ENCODE assay signal across 2 fruit fly cellular contexts in genomic region chr3R:4989150-4990017, dm6.
A peak's percentile ranks its signal among the peaks of the same experiment; 100 is the strongest.
TF ChIP-seq lines count a peak whose summit lies in the region.

No protein-coding gene starts in this region.

TF ChIP-seq in whole organism, embryonic, 481 proteins besides CTCF, POLR2A, EP300 and RAD21 (continued from another document and continues in another):
- TF ChIP-seq ato (GFP tag; IDR thresholded peaks at IDR 0.05; lab: Robert Waterston, UW; ENCODE audit: partially characterized antibody) (no peak), toy (GFP tag; IDR thresholded peaks at IDR 0.05; lab: Robert Waterston, UW) (no peak), Dek (tag; optimal IDR thresholded peaks at IDR 0.05; lab: Kevin White, UChicago) (no peak), Six4 (GFP tag; optimal IDR thresholded peaks at IDR 0.05; lab: Kevin White, UChicago) (peak; percentile 61), dmrt99B (tag; optimal IDR thresholded peaks at IDR 0.05; lab: Kevin White, UChicago) (peak; percentile 64), seq (GFP tag; IDR thresholded peaks at IDR 0.05; lab: Robert Waterston, UW) (no peak), cg (GFP tag; optimal IDR thresholded peaks at IDR 0.05; lab: Kevin White, UChicago) (no peak), CG15601 (tag; optimal IDR thresholded peaks at IDR 0.05; lab: Kevin White, UChicago) (peak; percentile 50), dm (GFP tag; optimal IDR thresholded peaks at IDR 0.05; lab: Kevin White, UChicago) (peak; percentile 26), CG11085 (GFP tag; IDR thresholded peaks at IDR 0.05; lab: Robert Waterston, UW) (no peak), Trl (optimal IDR thresholded peaks at IDR 0.05; lab: Kevin White, UChicago) (no peak), Trl (GFP tag; optimal IDR thresholded peaks at IDR 0.05; lab: Kevin White, UChicago) (peak; percentile 59), crol (GFP tag; IDR thresholded peaks at IDR 0.05; lab: Robert Waterston, UW) (no peak; the same call in 1 of the 2 replicates), CG17328 (GFP tag; IDR thresholded peaks at IDR 0.05; lab: Robert Waterston, UW) (no peak), NK7.1 (GFP tag; optimal IDR thresholded peaks at IDR 0.05; lab: Kevin White, UChicago) (peak; percentile 5), CG2875 (GFP tag; optimal IDR thresholded peaks at IDR 0.05; lab: Kevin White, UChicago) (peak; percentile 55), dan (GFP tag; IDR thresholded peaks at IDR 0.05; lab: Robert Waterston, UW) (no peak), ham (GFP tag; IDR thresholded peaks at IDR 0.05; lab: Robert Waterston, UW) (no peak), CG15269 (tag; optimal IDR thresholded peaks at IDR 0.05; lab: Kevin White, UChicago) (no peak), Dip3 (GFP tag; optimal IDR thresholded peaks at IDR 0.05; lab: Kevin White, UChicago) (no peak), CG34422 (GFP tag; IDR thresholded peaks at IDR 0.05; lab: Robert Waterston, UW) (no peak), Doc2 (GFP tag; IDR thresholded peaks at IDR 0.05; lab: Robert Waterston, UW) (no peak), CG3726 (GFP tag; IDR thresholded peaks at IDR 0.05; lab: Robert Waterston, UW) (no peak), CG18764 (GFP tag; optimal IDR thresholded peaks at IDR 0.05; lab: Kevin White, UChicago) (no peak), Side (GFP tag; optimal IDR thresholded peaks at IDR 0.05; lab: Kevin White, UChicago) (peak; percentile 18), ttk (GFP tag; IDR thresholded peaks at IDR 0.05; lab: Robert Waterston, UW) (no peak), zf30C (GFP tag; optimal IDR thresholded peaks at IDR 0.05; lab: Kevin White, UChicago) (peak; percentile 88), Aef1 (GFP tag; IDR thresholded peaks at IDR 0.05; lab: Robert Waterston, UW) (no peak), pho (GFP tag; optimal IDR thresholded peaks at IDR 0.05; lab: Kevin White, UChicago) (peak; percentile 40), Xrp1 (GFP tag; IDR thresholded peaks at IDR 0.05; lab: Robert Waterston, UW) (0 out of 2 replicates have a peak, but pooled peaks have one; percentile 47), her (GFP tag; optimal IDR thresholded peaks at IDR 0.05; lab: Kevin White, UChicago) (no peak), CG7839 (tag; optimal IDR thresholded peaks at IDR 0.05; lab: Kevin White, UChicago) (peak; percentile 51), CG2116 (GFP tag; optimal IDR thresholded peaks at IDR 0.05; lab: Kevin White, UChicago) (no peak), CG4404 (GFP tag; IDR thresholded peaks at IDR 0.05; lab: Robert Waterston, UW) (no peak), pita (GFP tag; optimal IDR thresholded peaks at IDR 0.05; lab: Kevin White, UChicago) (no peak), so (GFP tag; IDR thresholded peaks at IDR 0.05; lab: Robert Waterston, UW) (no peak), Mad (GFP tag; optimal IDR thresholded peaks at IDR 0.05; lab: Kevin White, UChicago) (no peak), CG16863 (GFP tag; optimal IDR thresholded peaks at IDR 0.05; lab: Kevin White, UChicago) (peak; percentile 48), fru (optimal IDR thresholded peaks at IDR 0.05; lab: Kevin White, UChicago) (no peak), Dip2 (GFP tag; IDR thresholded peaks at IDR 0.05; lab: Robert Waterston, UW) (no peak), Myb (GFP tag; optimal IDR thresholded peaks at IDR 0.05; lab: Kevin White, UChicago) (no peak), CG34376 (GFP tag; optimal IDR thresholded peaks at IDR 0.05; lab: Kevin White, UChicago) (no peak), sima (GFP tag; optimal IDR thresholded peaks at IDR 0.05; lab: Kevin White, UChicago) (no peak), CG1602 (GFP tag; optimal IDR thresholded peaks at IDR 0.05; lab: Kevin White, UChicago) (peak; percentile 52), tin (GFP tag; optimal IDR thresholded peaks at IDR 0.05; lab: Kevin White, UChicago) (peak; percentile 64), CG12299 (tag; optimal IDR thresholded peaks at IDR 0.05; lab: Kevin White, UChicago) (no peak), bcd (GFP tag; optimal IDR thresholded peaks at IDR 0.05; lab: Kevin White, UChicago) (peak; percentile 38), CG10462 (GFP tag; optimal IDR thresholded peaks at IDR 0.05; lab: Kevin White, UChicago) (peak; percentile 48), CG11504 (tag; optimal IDR thresholded peaks at IDR 0.05; lab: Kevin White, UChicago) (peak; percentile 67), Hmr (GFP tag; optimal IDR thresholded peaks at IDR 0.05; lab: Kevin White, UChicago) (no peak), CG32772 (GFP tag; IDR thresholded peaks at IDR 0.05; lab: Robert Waterston, UW) (no peak), CG9797 (GFP tag; optimal IDR thresholded peaks at IDR 0.05; lab: Kevin White, UChicago) (no peak), gfzf (GFP tag; optimal IDR thresholded peaks at IDR 0.05; lab: Kevin White, UChicago) (no peak), MESR4 (GFP tag; optimal IDR thresholded peaks at IDR 0.05; lab: Kevin White, UChicago) (no peak), sqz (GFP tag; optimal IDR thresholded peaks at IDR 0.05; lab: Kevin White, UChicago) (peak; percentile 60), CoRest (tag; optimal IDR thresholded peaks at IDR 0.05; lab: Kevin White, UChicago) (peak; percentile 61), CG14667 (GFP tag; IDR thresholded peaks at IDR 0.05; lab: Robert Waterston, UW) (no peak), ERR (GFP tag; optimal IDR thresholded peaks at IDR 0.05; lab: Kevin White, UChicago) (no peak), Xbp1 (GFP tag; optimal IDR thresholded peaks at IDR 0.05; lab: Kevin White, UChicago) (peak; percentile 47), sd (tag; optimal IDR thresholded peaks at IDR 0.05; lab: Kevin White, UChicago) (peak; percentile 93), NC2α (GFP tag; optimal IDR thresholded peaks at IDR 0.05; lab: Kevin White, UChicago) (peak; percentile 29), Hr39 (optimal IDR thresholded peaks at IDR 0.05; lab: Kevin White, UChicago) (no peak), CG9609 (GFP tag; optimal IDR thresholded peaks at IDR 0.05; lab: Kevin White, UChicago) (peak; percentile 46), nau (GFP tag; optimal IDR thresholded peaks at IDR 0.05; lab: Kevin White, UChicago) (no peak), ewg (GFP tag; optimal IDR thresholded peaks at IDR 0.05; lab: Kevin White, UChicago) (peak; percentile 12), Max (GFP tag; optimal IDR thresholded peaks at IDR 0.05; lab: Kevin White, UChicago) (peak; percentile 2), nerfin-2 (GFP tag; IDR thresholded peaks at IDR 0.05; lab: Robert Waterston, UW; ENCODE audit: partially characterized antibody) (no peak), CG13123 (GFP tag; optimal IDR thresholded peaks at IDR 0.05; lab: Kevin White, UChicago) (no peak), Deaf1 (tag; optimal IDR thresholded peaks at IDR 0.05; lab: Kevin White, UChicago) (peak; percentile 21)

TF ChIP-seq in whole organism, prepupa, 60 proteins besides CTCF, POLR2A, EP300 and RAD21 (continued from another document):
- TF ChIP-seq spab (GFP tag; optimal IDR thresholded peaks at IDR 0.05; lab: Kevin White, UChicago) (peak; percentile 38), Blimp-1 (GFP tag; optimal IDR thresholded peaks at IDR 0.05; lab: Kevin White, UChicago) (no peak), Met (GFP tag; optimal IDR thresholded peaks at IDR 0.05; lab: Kevin White, UChicago) (peak; percentile 81), CG7368 (GFP tag; optimal IDR thresholded peaks at IDR 0.05; lab: Kevin White, UChicago) (no peak), lz (GFP tag; optimal IDR thresholded peaks at IDR 0.05; lab: Kevin White, UChicago) (peak; percentile 67), CG6792 (GFP tag; optimal IDR thresholded peaks at IDR 0.05; lab: Kevin White, UChicago) (peak; percentile 58), CG8632 (GFP tag; optimal IDR thresholded peaks at IDR 0.05; lab: Kevin White, UChicago) (peak; percentile 57), CG34406 (GFP tag; optimal IDR thresholded peaks at IDR 0.05; lab: Kevin White, UChicago) (peak; percentile 56), Lpt (GFP tag; optimal IDR thresholded peaks at IDR 0.05; lab: Kevin White, UChicago) (no peak), fd59A (GFP tag; optimal IDR thresholded peaks at IDR 0.05; lab: Kevin White, UChicago) (peak; percentile 26), CG6808 (GFP tag; optimal IDR thresholded peaks at IDR 0.05; lab: Kevin White, UChicago) (peak; percentile 36), CG32006 (GFP tag; optimal IDR thresholded peaks at IDR 0.05; lab: Kevin White, UChicago) (peak; percentile 12), salr (GFP tag; optimal IDR thresholded peaks at IDR 0.05; lab: Kevin White, UChicago) (no peak), CG16779 (tag; optimal IDR thresholded peaks at IDR 0.05; lab: Kevin White, UChicago) (peak; percentile 22), topi (GFP tag; optimal IDR thresholded peaks at IDR 0.05; lab: Kevin White, UChicago) (peak; percentile 71), acj6 (GFP tag; optimal IDR thresholded peaks at IDR 0.05; lab: Kevin White, UChicago) (peak; percentile 58), dac (GFP tag; optimal IDR thresholded peaks at IDR 0.05; lab: Kevin White, UChicago) (no peak), CG11902 (GFP tag; optimal IDR thresholded peaks at IDR 0.05; lab: Kevin White, UChicago) (peak; percentile 33), eg (GFP tag; IDR thresholded peaks at IDR 0.05; lab: Robert Waterston, UW) (no peak), Eip78C (GFP tag; lab: Kevin White, UChicago) (peak; percentile 94), CG11294 (GFP tag; IDR thresholded peaks at IDR 0.05; lab: Robert Waterston, UW) (no peak), CG6163 (GFP tag; IDR thresholded peaks at IDR 0.05; lab: Robert Waterston, UW) (no peak), CG11762 (GFP tag; optimal IDR thresholded peaks at IDR 0.05; lab: Kevin White, UChicago; ENCODE audit: insufficient read depth) (peak; percentile 26), CG1621 (tag; optimal IDR thresholded peaks at IDR 0.05; lab: Kevin White, UChicago) (no peak), Ets96B (tag; optimal IDR thresholded peaks at IDR 0.05; lab: Kevin White, UChicago) (no peak), Sox15 (GFP tag; optimal IDR thresholded peaks at IDR 0.05; lab: Kevin White, UChicago) (peak; percentile 39), ss (GFP tag; optimal IDR thresholded peaks at IDR 0.05; lab: Kevin White, UChicago) (peak in 1 of 2 experiments; percentile 22), Sox14 (GFP tag; optimal IDR thresholded peaks at IDR 0.05; lab: Kevin White, UChicago) (peak; percentile 36), CG10669 (GFP tag; optimal IDR thresholded peaks at IDR 0.05; lab: Kevin White, UChicago) (peak; percentile 46), Sox102F (GFP tag; optimal IDR thresholded peaks at IDR 0.05; lab: Kevin White, UChicago) (peak; percentile 67), Ets21C (GFP tag; optimal IDR thresholded peaks at IDR 0.05; lab: Kevin White, UChicago) (peak; percentile 55), OdsH (GFP tag; optimal IDR thresholded peaks at IDR 0.05; lab: Kevin White, UChicago) (peak; percentile 40), Gug (GFP tag; IDR thresholded peaks at IDR 0.05; lab: Robert Waterston, UW) (no peak), esn (GFP tag; optimal IDR thresholded peaks at IDR 0.05; lab: Kevin White, UChicago) (peak; percentile 84), CG15336 (GFP tag; IDR thresholded peaks at IDR 0.05; lab: Robert Waterston, UW) (no peak), dsx (GFP tag; optimal IDR thresholded peaks at IDR 0.05; lab: Kevin White, UChicago; ENCODE audit: poor library complexity, severe bottlenecking) (no peak)
